Worm (Caenorhabditis elegans): Measurements from ENCODE around the gene znf-622.

DNA sequence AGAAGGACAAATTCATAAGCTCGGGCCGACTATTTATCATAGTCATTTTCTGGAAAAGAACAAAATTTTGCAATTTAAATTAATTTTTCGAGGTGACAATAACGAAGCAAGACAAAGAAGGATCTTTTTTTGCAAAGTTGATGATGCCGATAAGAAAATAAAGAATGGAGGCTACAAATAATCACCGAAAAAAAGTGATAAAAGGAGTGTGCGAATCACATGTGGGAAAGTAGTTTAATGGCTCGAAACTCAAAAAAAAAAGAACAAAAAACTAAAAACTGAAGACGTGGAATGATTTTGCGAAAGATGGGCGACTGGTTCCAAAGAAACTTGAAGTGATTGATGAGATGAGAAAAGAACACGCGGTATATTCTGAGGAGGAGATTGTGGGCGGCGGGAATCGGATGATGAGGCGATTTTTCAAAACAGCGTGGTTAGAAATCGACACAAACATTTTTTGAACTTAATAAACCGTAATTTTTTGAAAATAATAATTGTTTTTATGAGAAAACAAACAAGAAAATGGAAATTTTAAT, 38.0 kb downstream of the znf-622 start, which contains the start of gene atgl-1:
- TF ChIP-seq ceh-48 (tag; optimal IDR thresholded peaks at IDR 0.05) = no peak
- no peak for TF ChIP-seq unc-3 (GFP tag; conservative IDR thresholded peaks at IDR 0.05)
- no peak for TF ChIP-seq unc-3 (tag; optimal IDR thresholded peaks at IDR 0.05)
- TF ChIP-seq pat-9 (tag; optimal IDR thresholded peaks at IDR 0.05) = no peak
- TF ChIP-seq dve-1 (tag; optimal IDR thresholded peaks at IDR 0.05) = no peak
- no peak for TF ChIP-seq npax-4 (tag; optimal IDR thresholded peaks at IDR 0.05)
- no peak for TF ChIP-seq K09A11.1 (tag; optimal IDR thresholded peaks at IDR 0.05; ENCODE audit: insufficient read depth)
- no peak for TF ChIP-seq C08G9.2 (tag; optimal IDR thresholded peaks at IDR 0.05)
- no peak for TF ChIP-seq pha-2 (tag; optimal IDR thresholded peaks at IDR 0.05)
- TF ChIP-seq pag-3 (tag; optimal IDR thresholded peaks at IDR 0.05; ENCODE audit: borderline replicate concordance) = no peak
- TF ChIP-seq fkh-10 (GFP tag; optimal IDR thresholded peaks at IDR 0.05) = no peak

All from whole organism, late embryonic.